Worm (Caenorhabditis elegans) whole organism, L3 larva: ENCODE results near the gene F21A3.4.

ENCODE experiments used
- egl-5 ChIP-seq: fragments of 150-350 bp; optimal IDR thresholded peaks from 2 replicates; lab custom pipeline; 2017; ENCODE audit warnings: missing biosample characterization, missing genetic modification reagents, missing genetic modification characterization, inconsistent platforms
- elt-1 ChIP-seq: fragments of 150-350 bp; optimal IDR thresholded peaks from 2 replicates; lab custom pipeline; 2014; ENCODE audit warnings: missing biosample characterization, missing genetic modification characterization
- elt-2 ChIP-seq: sonication (generic microtip); optimal IDR thresholded peaks from 2 replicates; lab custom pipeline; 2016; ENCODE audit warnings: missing genetic modification reagents, mild to moderate bottlenecking, missing genetic modification characterization, missing compliant biosample characterization
- lsy-12 ChIP-seq: sonication (generic microtip); optimal IDR thresholded peaks from 2 replicates; lab custom pipeline; 2016; ENCODE audit warnings: mild to moderate bottlenecking, missing genetic modification characterization, missing compliant biosample characterization
- mdl-1 ChIP-seq: fragments of 150-350 bp; optimal IDR thresholded peaks from 2 replicates; lab custom pipeline; 2014; ENCODE audit warnings: missing biosample characterization, missing genetic modification characterization
- nhr-23 ChIP-seq: fragments of 150-350 bp; optimal IDR thresholded peaks from 2 replicates; lab custom pipeline; 2014; ENCODE audit warnings: missing biosample characterization, missing genetic modification reagents, missing genetic modification characterization
- pha-4 ChIP-seq: fragments of 150-350 bp; optimal IDR thresholded peaks from 2 replicates; lab custom pipeline; 2014; ENCODE audit warnings: missing biosample characterization, missing genetic modification reagents, missing genetic modification characterization
- pqm-1 ChIP-seq: fragments of 150-350 bp; optimal IDR thresholded peaks from 2 replicates; lab custom pipeline; 2017; ENCODE audit warnings: missing biosample characterization, missing genetic modification characterization, inconsistent platforms
- skn-1 ChIP-seq: fragments of 150-350 bp; optimal IDR thresholded peaks from 2 replicates; lab custom pipeline; 2014; ENCODE audit warnings: missing biosample characterization, missing genetic modification characterization
- snpc-4 ChIP-seq: fragments of 150-350 bp; optimal IDR thresholded peaks from 2 replicates; lab custom pipeline; 2014; ENCODE audit warnings: missing biosample characterization, missing genetic modification characterization
- unc-39 ChIP-seq: sonication (generic microtip); optimal IDR thresholded peaks from 4 replicates; lab custom pipeline; 2017; ENCODE audit warnings: missing biosample characterization, missing genetic modification characterization
- ztf-11 ChIP-seq: fragments of 150-350 bp; optimal IDR thresholded peaks from 2 replicates; lab custom pipeline; 2014; ENCODE audit warnings: missing biosample characterization, missing genetic modification characterization

ce11 chrV:15544898-15545297 is 8.5 kb downstream of the F21A3.4 start, which contains the start of gene glb-14:
- TF ChIP-seq egl-5, result no peak
- TF ChIP-seq elt-1 (tag; lab: Kevin White, UChicago), result no peak
- no peak for TF ChIP-seq nhr-23 (tag; lab: Kevin White, UChicago)
- no peak for TF ChIP-seq unc-39 (tag; lab: Kevin White, UChicago)
- no peak for TF ChIP-seq skn-1 (tag; lab: Kevin White, UChicago)
- no peak for TF ChIP-seq elt-2
- TF ChIP-seq pqm-1 (tag; lab: Kevin White, UChicago), result no peak
- no peak for TF ChIP-seq lsy-12
- TF ChIP-seq snpc-4 (tag; lab: Kevin White, UChicago), result no peak
- TF ChIP-seq ztf-11 (tag; lab: Kevin White, UChicago), result no peak
- TF ChIP-seq mdl-1 (tag; lab: Kevin White, UChicago), result no peak
- TF ChIP-seq pha-4 (tag; lab: Kevin White, UChicago), result no peak
